Worm (Caenorhabditis elegans) whole organism, late embryonic: ENCODE data around the gene srh-236.

Experiments used
- ama-1 ChIP-seq: fragments of 150-350 bp; optimal IDR thresholded peaks from 2 replicates; lab custom pipeline; 2014
- nfya-1 ChIP-seq: sonication (generic microtip); optimal IDR thresholded peaks from 2 replicates; lab custom pipeline; 2017; ENCODE audit warnings: missing genetic modification characterization, mild to moderate bottlenecking, missing compliant biosample characterization, antibody characterized with exemption, moderate library complexity
- pag-3 ChIP-seq: sonication (generic microtip); optimal IDR thresholded peaks from 2 replicates; lab custom pipeline; 2016; ENCODE audit warnings: missing compliant biosample characterization, missing genetic modification characterization, borderline replicate concordance
- pros-1 ChIP-seq: fragments of 150-350 bp; optimal IDR thresholded peaks from 2 replicates; lab custom pipeline; 2014; ENCODE audit warnings: missing biosample characterization, missing genetic modification reagents, missing genetic modification characterization
- ref-2 ChIP-seq: sonication (generic microtip); optimal IDR thresholded peaks from 2 replicates; lab custom pipeline; 2016; ENCODE audit warnings: missing genetic modification characterization, missing compliant biosample characterization
- rnt-1 ChIP-seq: sonication (generic microtip); optimal IDR thresholded peaks from 2 replicates; lab custom pipeline; 2016; ENCODE audit warnings: missing genetic modification characterization, missing compliant biosample characterization

ce11 chrV:17226119-17226518, 14.3 kb upstream of the srh-236 start, which contains the start of gene srh-112:
- TF ChIP-seq nfya-1 (tag; lab: Kevin White, UChicago) (no peak), ref-2 (tag; lab: Kevin White, UChicago) (no peak), ama-1 (no peak), pag-3 (tag; lab: Kevin White, UChicago) (no peak), pros-1 (tag; lab: Kevin White, UChicago) (no peak), rnt-1 (tag; lab: Kevin White, UChicago) (no peak)
